Worm (Caenorhabditis elegans) whole organism, L4 larva: Measurements from ENCODE around the gene anmt-1.

Experiments used
- F10B5.3 ChIP-seq: sonication (generic microtip); optimal IDR thresholded peaks from 2 replicates; lab custom pipeline; 2016; ENCODE audit warnings: mild to moderate bottlenecking, missing genetic modification characterization, missing compliant biosample characterization
- F26F4.8 ChIP-seq: fragments of 200-800 bp; sonication (Bioruptor generic); conservative IDR thresholded peaks from 2 replicates; pipeline ENCODE4 v1.3.6; 2022; ENCODE audit warnings: missing genetic modification characterization, missing compliant biosample characterization
- T20F7.1 ChIP-seq: fragments of 200-800 bp; sonication (Bioruptor generic); optimal IDR thresholded peaks from 2 replicates; lab custom pipeline; 2018; ENCODE audit warnings: mild to moderate bottlenecking, missing genetic modification characterization, missing compliant biosample characterization
- Y48G9A.11 ChIP-seq: fragments of 200-800 bp; sonication (Bioruptor generic); IDR thresholded peaks from 2 replicates; pipeline ENCODE4 v1.3.6; 2022; ENCODE audit warnings: missing genetic modification reagents, missing genetic modification characterization, missing compliant biosample characterization
- ZK337.2 ChIP-seq: fragments of 200-800 bp; sonication (Bioruptor generic); IDR thresholded peaks from 2 replicates; pipeline ENCODE4 v1.3.6; 2022; ENCODE audit warnings: missing genetic modification reagents, missing genetic modification characterization, missing compliant biosample characterization
- ZK546.5 ChIP-seq, 2 experiments: sonication (generic microtip); optimal IDR thresholded peaks; 2 replicates each; lab custom pipeline; 2017; ENCODE audit warnings: missing biosample characterization in 2 of 2, missing genetic modification characterization in 2 of 2
- aly-2 ChIP-seq: sonication (generic microtip); optimal IDR thresholded peaks from 2 replicates; lab custom pipeline; 2018; ENCODE audit warnings: missing biosample characterization, missing genetic modification characterization
- ceh-20 ChIP-seq: fragments of 200-800 bp; sonication (Bioruptor generic); IDR thresholded peaks from 2 replicates; pipeline ENCODE4 v1.3.6; 2022; ENCODE audit warnings: missing genetic modification reagents, missing genetic modification characterization, missing compliant biosample characterization
- ceh-28 ChIP-seq: fragments of 150-350 bp; optimal IDR thresholded peaks from 2 replicates; lab custom pipeline; 2014; ENCODE audit warnings: missing biosample characterization, missing genetic modification reagents, missing genetic modification characterization
- ces-1 ChIP-seq: fragments of 150-350 bp; sonication (generic microtip); optimal IDR thresholded peaks from 4 replicates; lab custom pipeline; 2014; ENCODE audit warnings: missing biosample characterization, missing genetic modification reagents, missing genetic modification characterization
- daf-16 ChIP-seq, 3 experiments: sonication (generic microtip); optimal IDR thresholded peaks; 2 replicates each; lab custom pipeline; 2016 to 2017; ENCODE audit warnings: missing genetic modification characterization in 3 of 3, missing genetic modification reagents in 3 of 3, mild to moderate bottlenecking in 2 of 3, missing compliant biosample characterization in 2 of 3, missing biosample characterization in 1 of 3, moderate library complexity in 1 of 3
- dmd-6 ChIP-seq: fragments of 200-800 bp; sonication (Bioruptor generic); IDR thresholded peaks from 2 replicates; pipeline ENCODE4 v1.3.6; 2022; ENCODE audit warnings: missing genetic modification reagents, missing genetic modification characterization, missing compliant biosample characterization
- dpl-1 ChIP-seq: fragments of 150-350 bp; optimal IDR thresholded peaks from 2 replicates; lab custom pipeline; 2014; ENCODE audit warnings: missing biosample characterization, missing genetic modification reagents, missing genetic modification characterization
- duxl-1 ChIP-seq: sonication (generic microtip); optimal IDR thresholded peaks from 2 replicates; lab custom pipeline; 2016; ENCODE audit warnings: mild to moderate bottlenecking, missing genetic modification characterization, moderate library complexity, missing compliant biosample characterization; ENCODE audit not compliant: poor library complexity
- dve-1 ChIP-seq: sonication (generic microtip); optimal IDR thresholded peaks from 2 replicates; lab custom pipeline; 2017; ENCODE audit warnings: antibody characterized with exemption, mild to moderate bottlenecking, missing genetic modification characterization, missing compliant biosample characterization; ENCODE audit not compliant: insufficient read depth
- egl-27 ChIP-seq: sonication (generic microtip); optimal IDR thresholded peaks from 3 replicates; lab custom pipeline; 2017; ENCODE audit warnings: missing biosample characterization, missing genetic modification reagents, missing genetic modification characterization
- hlh-30 ChIP-seq: sonication (generic microtip); optimal IDR thresholded peaks from 2 replicates; lab custom pipeline; 2017; ENCODE audit warnings: antibody characterized with exemption, mild to moderate bottlenecking, missing genetic modification characterization, missing compliant biosample characterization; ENCODE audit not compliant: insufficient read depth
- jun-1 ChIP-seq: fragments of 150-350 bp; optimal IDR thresholded peaks from 2 replicates; lab custom pipeline; 2014; ENCODE audit warnings: missing biosample characterization, missing genetic modification reagents, missing genetic modification characterization
- lin-15B ChIP-seq: fragments of 150-350 bp; sonication (generic microtip); optimal IDR thresholded peaks from 3 replicates; lab custom pipeline; 2014; ENCODE audit warnings: missing biosample characterization, missing genetic modification characterization
- lin-38 ChIP-seq: fragments of 200-800 bp; sonication (Bioruptor generic); IDR thresholded peaks from 2 replicates; pipeline ENCODE4 v1.3.6; 2022; ENCODE audit warnings: missing genetic modification reagents, missing genetic modification characterization, missing compliant biosample characterization
- lir-3 ChIP-seq: sonication (generic microtip); optimal IDR thresholded peaks from 2 replicates; lab custom pipeline; 2016; ENCODE audit warnings: mild to moderate bottlenecking, missing genetic modification characterization, missing compliant biosample characterization
- lsy-2 ChIP-seq, 2 experiments: fragments of 150-350 bp in 1 of 2; sonication (generic microtip) in 1 of 2; optimal IDR thresholded peaks; 2 replicates each; lab custom pipeline; 2014 to 2017; ENCODE audit warnings: missing biosample characterization in 2 of 2, missing genetic modification characterization in 2 of 2
- mdt-29 ChIP-seq: fragments of 200-800 bp; sonication (Bioruptor generic); IDR thresholded peaks from 2 replicates; pipeline ENCODE4 v1.3.6; 2022; ENCODE audit warnings: missing genetic modification reagents, missing genetic modification characterization, missing compliant biosample characterization
- mep-1 ChIP-seq: fragments of 150-350 bp; sonication (generic microtip); optimal IDR thresholded peaks from 3 replicates; lab custom pipeline; 2014; ENCODE audit warnings: missing biosample characterization, missing genetic modification characterization
- mxl-2 ChIP-seq: fragments of 200-800 bp; sonication (Bioruptor generic); conservative IDR thresholded peaks from 2 replicates; pipeline ENCODE4 v1.3.6; 2022; ENCODE audit warnings: missing genetic modification reagents, missing genetic modification characterization, missing compliant biosample characterization
- nhr-102 ChIP-seq: sonication (generic microtip); optimal IDR thresholded peaks from 2 replicates; lab custom pipeline; 2016; ENCODE audit warnings: mild to moderate bottlenecking, missing genetic modification characterization, moderate library complexity, missing compliant biosample characterization
- nhr-11 ChIP-seq: fragments of 150-350 bp; optimal IDR thresholded peaks from 2 replicates; lab custom pipeline; 2014; ENCODE audit warnings: missing biosample characterization, missing genetic modification characterization
- nhr-25 ChIP-seq: sonication (generic microtip); optimal IDR thresholded peaks from 2 replicates; lab custom pipeline; 2017; ENCODE audit warnings: missing genetic modification characterization, mild to moderate bottlenecking, missing compliant biosample characterization, antibody characterized with exemption, moderate library complexity, borderline replicate concordance; ENCODE audit not compliant: insufficient read depth
- nhr-41 ChIP-seq: fragments of 200-800 bp; sonication (Bioruptor generic); IDR thresholded peaks from 2 replicates; pipeline ENCODE4 v1.3.6; 2022; ENCODE audit warnings: missing genetic modification reagents, missing genetic modification characterization, missing compliant biosample characterization
- nhr-48 ChIP-seq: sonication (generic microtip); optimal IDR thresholded peaks from 2 replicates; lab custom pipeline; 2016; ENCODE audit warnings: mild to moderate bottlenecking, missing genetic modification characterization, missing compliant biosample characterization
- nhr-76 ChIP-seq: fragments of 150-350 bp; optimal IDR thresholded peaks from 2 replicates; lab custom pipeline; 2014; ENCODE audit warnings: missing biosample characterization, missing genetic modification characterization
- snpc-4 ChIP-seq: fragments of 150-350 bp; optimal IDR thresholded peaks from 2 replicates; lab custom pipeline; 2014; ENCODE audit warnings: missing biosample characterization, missing genetic modification characterization
- spr-1 ChIP-seq: sonication (generic microtip); optimal IDR thresholded peaks from 2 replicates; lab custom pipeline; 2016; ENCODE audit warnings: mild to moderate bottlenecking, missing genetic modification characterization, missing compliant biosample characterization
- tra-1 ChIP-seq: fragments of 200-800 bp; sonication (Bioruptor generic); IDR thresholded peaks from 2 replicates; pipeline ENCODE4 v1.3.6; 2022; ENCODE audit warnings: missing genetic modification reagents, missing genetic modification characterization, missing compliant biosample characterization
- unc-39 ChIP-seq: sonication (generic microtip); optimal IDR thresholded peaks from 2 replicates; lab custom pipeline; 2017; ENCODE audit warnings: missing biosample characterization, missing genetic modification characterization
- unc-62 ChIP-seq, 3 experiments: fragments of 150-350 bp in 1 of 3; sonication (generic microtip); optimal IDR thresholded peaks in 2 of 3; peaks in 1 of 3; 1 replicate in 1 of 3; 2 replicates in 2 of 3; lab custom pipeline; 2014 to 2017; ENCODE audit warnings: missing biosample characterization in 3 of 3, missing genetic modification characterization in 3 of 3, missing genetic modification reagents in 3 of 3, missing genotype in 1 of 3
- zag-1 ChIP-seq: fragments of 150-350 bp; optimal IDR thresholded peaks from 2 replicates; lab custom pipeline; 2014; ENCODE audit warnings: missing biosample characterization, missing genetic modification characterization
- ztf-11 ChIP-seq: fragments of 150-350 bp; optimal IDR thresholded peaks from 2 replicates; lab custom pipeline; 2014; ENCODE audit warnings: missing biosample characterization, missing genetic modification characterization

The anmt-1 gene

DNA sequence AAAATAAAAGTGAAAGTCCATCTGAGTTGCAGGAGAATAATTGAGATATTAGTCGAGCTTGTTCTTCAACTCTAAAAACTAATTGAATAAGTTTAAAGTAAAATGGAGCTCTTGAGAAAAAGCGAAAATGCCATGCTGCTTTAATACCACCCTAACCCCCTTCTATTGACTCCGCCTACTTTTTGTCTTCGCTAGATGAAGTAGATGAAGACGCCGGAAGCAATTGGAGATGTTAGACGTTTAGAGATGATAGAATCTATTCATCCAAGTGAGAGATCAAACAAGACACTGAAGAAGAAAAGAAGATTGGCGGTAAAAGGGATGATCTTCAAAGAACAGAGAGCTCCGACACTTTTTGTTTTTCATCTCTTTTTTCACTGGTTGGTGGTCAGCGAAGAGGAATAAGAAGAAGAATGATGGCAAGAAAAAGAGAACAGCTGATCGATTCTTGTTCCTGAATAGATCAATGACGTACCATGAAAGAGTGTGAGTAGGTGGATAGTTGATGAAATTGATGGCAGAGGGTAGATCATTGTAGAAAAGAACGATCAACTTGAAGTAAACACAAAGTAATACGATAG lies 30.1 kb upstream of the anmt-1 start:
- TF ChIP-seq ceh-20 (GFP tag; lab: Robert Waterston, UW) (0 out of 2 replicates have a peak, but pooled peaks have one; percentile 11), unc-62 (GFP tag; optimal IDR thresholded peaks at IDR 0.05 in 1 of 2; lab: Kevin White, UChicago) (peak in 1 of 2 experiments; percentile 37), unc-62 (tag; optimal IDR thresholded peaks at IDR 0.05; lab: Kevin White, UChicago) (no peak), F26F4.8 (no peak), dve-1 (no peak), F10B5.3 (no peak), egl-27 (no peak), spr-1 (tag; lab: Kevin White, UChicago) (no peak), dmd-6 (GFP tag; lab: Robert Waterston, UW) (peak; percentile 6; the same call in 1 of the 2 replicates), lsy-2 (tag; optimal IDR thresholded peaks at IDR 0.05; lab: Kevin White, UChicago) (peak in 1 of 2 experiments; percentile 4), zag-1 (tag; lab: Kevin White, UChicago) (no peak), Y48G9A.11 (GFP tag; lab: Robert Waterston, UW) (no peak), snpc-4 (no peak), unc-39 (tag; lab: Kevin White, UChicago) (no peak), nhr-11 (tag; lab: Kevin White, UChicago) (peak; percentile 23), lir-3 (tag; lab: Kevin White, UChicago) (no peak)

DNA sequence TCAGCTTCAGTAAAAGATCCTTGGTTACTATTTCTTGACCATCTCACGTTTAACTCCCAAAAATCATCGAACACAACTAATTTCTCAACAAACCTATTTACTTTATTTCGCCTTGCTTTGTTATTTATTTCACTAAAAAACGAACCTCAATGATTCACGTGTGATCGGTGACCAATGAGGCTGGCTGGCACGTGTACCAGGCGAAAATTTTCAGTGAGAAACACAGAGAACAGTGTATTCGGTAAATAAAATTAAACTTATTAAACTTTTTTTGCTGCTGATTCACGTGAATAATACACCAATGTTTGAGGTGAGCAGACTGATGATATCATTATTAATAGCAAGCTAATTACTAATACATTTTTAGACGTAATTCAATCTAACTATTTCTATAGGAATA lies 29.2 kb upstream of the anmt-1 start:
- TF ChIP-seq hlh-30 (peak; percentile 59), ZK337.2 (GFP tag; lab: Robert Waterston, UW) (no peak), lin-38 (GFP tag; lab: Robert Waterston, UW) (no peak), mep-1 (no peak), T20F7.1 (GFP tag; lab: Kevin White, UChicago) (peak; percentile 6), tra-1 (GFP tag; lab: Robert Waterston, UW) (no peak), nhr-76 (tag; lab: Kevin White, UChicago) (no peak), nhr-48 (tag; lab: Kevin White, UChicago) (peak; percentile 22), mxl-2 (GFP tag; lab: Robert Waterston, UW) (0 out of 2 replicates have a peak, but pooled peaks have one; percentile 41), duxl-1 (no peak), nhr-25 (tag; lab: Kevin White, UChicago) (no peak), F10B5.3 (no peak), ztf-11 (tag; lab: Kevin White, UChicago) (no peak), lin-15B (no peak), jun-1 (tag; lab: Kevin White, UChicago) (no peak), ceh-28 (tag; lab: Kevin White, UChicago) (no peak), nhr-11 (tag; lab: Kevin White, UChicago) (no peak), ces-1 (GFP tag; lab: Kevin White, UChicago) (no peak), aly-2 (tag; lab: Kevin White, UChicago) (no peak), unc-39 (tag; lab: Kevin White, UChicago) (no peak), Y48G9A.11 (GFP tag; lab: Robert Waterston, UW) (no peak), dpl-1 (GFP tag; lab: Kevin White, UChicago) (no peak), nhr-41 (GFP tag; lab: Robert Waterston, UW) (no peak), ZK546.5 (tag; optimal IDR thresholded peaks at IDR 0.05; lab: Kevin White, UChicago) (no peak), dmd-6 (GFP tag; lab: Robert Waterston, UW) (peak; percentile 30; the same call in 1 of the 2 replicates), mdt-29 (no peak), nhr-102 (tag; lab: Kevin White, UChicago) (no peak)

DNA sequence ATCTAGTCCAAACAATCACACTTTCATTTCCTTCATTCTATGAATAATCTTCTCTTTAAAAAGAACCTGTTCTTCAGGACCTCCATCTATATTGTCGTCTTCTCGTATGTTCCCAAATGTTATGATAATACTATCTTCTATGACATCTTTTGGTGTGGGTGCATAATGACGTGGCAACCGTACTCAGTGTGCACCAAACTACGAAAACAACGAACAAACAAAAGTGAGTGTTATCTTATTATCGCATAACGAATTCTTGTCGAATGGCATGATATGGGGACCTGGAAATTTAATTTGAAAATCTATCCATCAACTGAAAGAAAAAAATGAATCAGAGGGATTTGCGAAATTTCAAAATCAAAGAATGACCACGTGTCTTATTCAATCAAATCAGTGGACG lies 28.6 kb upstream of the anmt-1 start:
- TF ChIP-seq daf-16 (GFP tag; optimal IDR thresholded peaks at IDR 0.05; lab: Kevin White, UChicago), result no peak
- TF ChIP-seq daf-16 (tag; optimal IDR thresholded peaks at IDR 0.05; lab: Kevin White, UChicago), result peak; percentile 37
- no peak for TF ChIP-seq duxl-1
